Fruit fly (Drosophila melanogaster) whole organism, prepupa: ENCODE results near the gene CG6654.

Source experiments
- Blimp-1 ChIP-seq: fragments of 200-800 bp; sonication (Bioruptor generic); optimal IDR thresholded peaks from 3 replicates; lab custom pipeline; 2017; ENCODE audit warnings: missing biosample characterization, missing genetic modification characterization, mild to moderate bottlenecking, moderate library complexity, missing genetic modification reagents
- CG10631 ChIP-seq: fragments of 200-800 bp; sonication (Bioruptor generic); optimal IDR thresholded peaks from 2 replicates; lab custom pipeline; 2016; ENCODE audit warnings: missing biosample characterization, missing genetic modification characterization
- CG10669 ChIP-seq: fragments of 200-800 bp; sonication (Bioruptor generic); optimal IDR thresholded peaks from 3 replicates; lab custom pipeline; 2018; ENCODE audit warnings: missing biosample characterization, mild to moderate bottlenecking, missing genetic modification characterization, moderate library complexity
- CG11902 ChIP-seq: fragments of 200-800 bp; sonication (Bioruptor generic); optimal IDR thresholded peaks from 3 replicates; lab custom pipeline; 2016; ENCODE audit warnings: missing biosample characterization, missing genetic modification characterization
- CG15336 ChIP-seq: fragments of 200-800 bp; sonication (Bioruptor generic); IDR thresholded peaks from 2 replicates; pipeline ENCODE4 v1.3.6; 2022; ENCODE audit warnings: missing biosample characterization, missing genetic modification characterization
- CG1621 ChIP-seq: fragments of 200-800 bp; sonication (Bioruptor generic); optimal IDR thresholded peaks from 3 replicates; lab custom pipeline; 2018; ENCODE audit warnings: missing biosample characterization, mild to moderate bottlenecking, missing genetic modification characterization
- CG3032 ChIP-seq: fragments of 200-800 bp; optimal IDR thresholded peaks from 2 replicates; lab custom pipeline; 2019; ENCODE audit warnings: missing biosample characterization, mild to moderate bottlenecking, missing genetic modification characterization, moderate library complexity
- CG31627 ChIP-seq: fragments of 200-800 bp; sonication (Bioruptor generic); optimal IDR thresholded peaks from 3 replicates; lab custom pipeline; 2016; ENCODE audit warnings: missing biosample characterization, missing genetic modification characterization
- CG32006 ChIP-seq: fragments of 200-800 bp; sonication (Bioruptor generic); optimal IDR thresholded peaks from 3 replicates; lab custom pipeline; 2017; ENCODE audit warnings: missing biosample characterization, mild to moderate bottlenecking, missing genetic modification characterization
- CG34406 ChIP-seq: fragments of 200-800 bp; sonication (Bioruptor generic); optimal IDR thresholded peaks from 3 replicates; lab custom pipeline; 2016; ENCODE audit warnings: missing biosample characterization, missing genetic modification characterization
- CG4318 ChIP-seq: fragments of 200-800 bp; sonication (Bioruptor generic); optimal IDR thresholded peaks from 3 replicates; lab custom pipeline; 2017; ENCODE audit warnings: missing biosample characterization, mild to moderate bottlenecking, missing genetic modification characterization
- CG6792 ChIP-seq: fragments of 200-800 bp; sonication (Bioruptor generic); optimal IDR thresholded peaks from 3 replicates; lab custom pipeline; 2016; ENCODE audit warnings: missing biosample characterization, missing genetic modification characterization
- CG6808 ChIP-seq: fragments of 200-800 bp; sonication (Bioruptor generic); optimal IDR thresholded peaks from 3 replicates; lab custom pipeline; 2017; ENCODE audit warnings: missing biosample characterization, missing genetic modification characterization, mild to moderate bottlenecking, moderate library complexity, missing genetic modification reagents
- CG8119 ChIP-seq: fragments of 200-800 bp; sonication (Bioruptor generic); IDR thresholded peaks from 3 replicates; pipeline ENCODE4 v1.3.6; 2022; ENCODE audit warnings: missing biosample characterization, missing genetic modification characterization
- CG8632 ChIP-seq: fragments of 200-800 bp; sonication (Bioruptor generic); optimal IDR thresholded peaks from 3 replicates; lab custom pipeline; 2016; ENCODE audit warnings: missing biosample characterization, missing genetic modification characterization
- CG9139 ChIP-seq: fragments of 200-800 bp; sonication (Bioruptor generic); optimal IDR thresholded peaks from 3 replicates; lab custom pipeline; 2017; ENCODE audit warnings: missing biosample characterization, mild to moderate bottlenecking, missing genetic modification characterization
- Eip78C ChIP-seq: fragments of 200-800 bp; sonication (Bioruptor generic); peaks from one replicate; lab custom pipeline; 2016; ENCODE audit warnings: missing biosample characterization, missing genetic modification characterization
- Eip93F ChIP-seq: fragments of 200-800 bp; sonication (Bioruptor generic); optimal IDR thresholded peaks from 2 replicates; lab custom pipeline; 2016; ENCODE audit warnings: missing biosample characterization, mild to moderate bottlenecking, missing genetic modification characterization
- Ets21C ChIP-seq: fragments of 200-800 bp; sonication (Bioruptor generic); optimal IDR thresholded peaks from 3 replicates; lab custom pipeline; 2016; ENCODE audit warnings: missing biosample characterization, missing genetic modification characterization
- Ets96B ChIP-seq: fragments of 200-800 bp; optimal IDR thresholded peaks from 2 replicates; lab custom pipeline; 2019; ENCODE audit warnings: missing biosample characterization, mild to moderate bottlenecking, missing genetic modification characterization, moderate library complexity
- Gug ChIP-seq: fragments of 200-800 bp; sonication (Bioruptor generic); IDR thresholded peaks from 2 replicates; pipeline ENCODE4 v1.3.6; 2022; ENCODE audit warnings: missing biosample characterization, missing genetic modification characterization
- Hr38 ChIP-seq: sonication (Bioruptor generic); optimal IDR thresholded peaks from 2 replicates; lab custom pipeline; 2016; ENCODE audit warnings: missing biosample characterization, missing genetic modification characterization
- Hr39 ChIP-seq: fragments of 200-800 bp; sonication (Bioruptor generic); optimal IDR thresholded peaks from 2 replicates; lab custom pipeline; 2016; ENCODE audit warnings: missing biosample characterization, missing genetic modification characterization
- Hr4 ChIP-seq: fragments of 200-800 bp; sonication (Bioruptor generic); optimal IDR thresholded peaks from 3 replicates; lab custom pipeline; 2016; ENCODE audit warnings: missing biosample characterization, missing genetic modification characterization
- Lpt ChIP-seq: fragments of 200-800 bp; sonication (Bioruptor generic); optimal IDR thresholded peaks from 3 replicates; lab custom pipeline; 2016; ENCODE audit warnings: missing biosample characterization, missing genetic modification characterization
- OdsH ChIP-seq: fragments of 200-800 bp; sonication (Bioruptor generic); optimal IDR thresholded peaks from 3 replicates; lab custom pipeline; 2016; ENCODE audit warnings: missing biosample characterization, missing genetic modification characterization
- Smox ChIP-seq: fragments of 200-800 bp; sonication (Bioruptor generic); optimal IDR thresholded peaks from 3 replicates; lab custom pipeline; 2016; ENCODE audit warnings: missing biosample characterization, missing genetic modification characterization
- Sox102F ChIP-seq: fragments of 200-800 bp; sonication (Bioruptor generic); optimal IDR thresholded peaks from 2 replicates; lab custom pipeline; 2016; ENCODE audit warnings: missing biosample characterization, mild to moderate bottlenecking, missing genetic modification characterization
- Sox14 ChIP-seq: fragments of 200-800 bp; sonication (Bioruptor generic); optimal IDR thresholded peaks from 3 replicates; lab custom pipeline; 2016; ENCODE audit warnings: missing biosample characterization, missing genetic modification characterization
- Sox15 ChIP-seq: fragments of 200-800 bp; sonication (Bioruptor generic); optimal IDR thresholded peaks from 3 replicates; lab custom pipeline; 2016; ENCODE audit warnings: missing biosample characterization, missing genetic modification characterization
- acj6 ChIP-seq: fragments of 200-800 bp; sonication (Bioruptor generic); optimal IDR thresholded peaks from 3 replicates; lab custom pipeline; 2016; ENCODE audit warnings: missing biosample characterization, missing genetic modification characterization
- dac ChIP-seq: fragments of 200-800 bp; sonication (Bioruptor generic); optimal IDR thresholded peaks from 2 replicates; lab custom pipeline; 2017; ENCODE audit warnings: missing biosample characterization, mild to moderate bottlenecking, missing genetic modification characterization
- dsx ChIP-seq: fragments of 200-800 bp; optimal IDR thresholded peaks from 3 replicates; lab custom pipeline; 2019; ENCODE audit warnings: missing biosample characterization, mild to moderate bottlenecking, missing genetic modification characterization, moderate library complexity; ENCODE audit not compliant: poor library complexity, severe bottlenecking
- fd59A ChIP-seq: fragments of 200-800 bp; sonication (Bioruptor generic); optimal IDR thresholded peaks from 2 replicates; lab custom pipeline; 2017; ENCODE audit warnings: missing biosample characterization, mild to moderate bottlenecking, missing genetic modification characterization, missing genetic modification reagents
- lz ChIP-seq: fragments of 200-800 bp; sonication (Bioruptor generic); optimal IDR thresholded peaks from 3 replicates; lab custom pipeline; 2016; ENCODE audit warnings: missing biosample characterization, missing genetic modification characterization
- net ChIP-seq: fragments of 200-800 bp; sonication (Bioruptor generic); optimal IDR thresholded peaks from 3 replicates; lab custom pipeline; 2016; ENCODE audit warnings: missing biosample characterization, missing genetic modification characterization
- pdm3 ChIP-seq: fragments of 200-800 bp; sonication (Bioruptor generic); optimal IDR thresholded peaks from 3 replicates; lab custom pipeline; 2016; ENCODE audit warnings: missing biosample characterization, missing genetic modification characterization
- salr ChIP-seq, 2 experiments: fragments of 200-800 bp; sonication (Bioruptor generic); optimal IDR thresholded peaks; 3 replicates each; lab custom pipeline; 2016 to 2018; ENCODE audit warnings: missing biosample characterization in 2 of 2, missing genetic modification characterization in 2 of 2, mild to moderate bottlenecking in 1 of 2
- ss ChIP-seq, 2 experiments: fragments of 200-800 bp; sonication (Bioruptor generic); optimal IDR thresholded peaks; 2 replicates in 1 of 2; 3 replicates in 1 of 2; lab custom pipeline; 2017 to 2018; ENCODE audit warnings: mild to moderate bottlenecking in 2 of 2, missing biosample characterization in 2 of 2, missing genetic modification characterization in 2 of 2, moderate library complexity in 1 of 2
- topi ChIP-seq: fragments of 200-800 bp; sonication (Bioruptor generic); optimal IDR thresholded peaks from 3 replicates; lab custom pipeline; 2016; ENCODE audit warnings: missing biosample characterization, missing genetic modification characterization
- vri ChIP-seq: fragments of 200-800 bp; sonication (Bioruptor generic); optimal IDR thresholded peaks from 3 replicates; lab custom pipeline; 2016; ENCODE audit warnings: missing biosample characterization, mild to moderate bottlenecking, missing genetic modification characterization

The CG6654 gene

DNA sequence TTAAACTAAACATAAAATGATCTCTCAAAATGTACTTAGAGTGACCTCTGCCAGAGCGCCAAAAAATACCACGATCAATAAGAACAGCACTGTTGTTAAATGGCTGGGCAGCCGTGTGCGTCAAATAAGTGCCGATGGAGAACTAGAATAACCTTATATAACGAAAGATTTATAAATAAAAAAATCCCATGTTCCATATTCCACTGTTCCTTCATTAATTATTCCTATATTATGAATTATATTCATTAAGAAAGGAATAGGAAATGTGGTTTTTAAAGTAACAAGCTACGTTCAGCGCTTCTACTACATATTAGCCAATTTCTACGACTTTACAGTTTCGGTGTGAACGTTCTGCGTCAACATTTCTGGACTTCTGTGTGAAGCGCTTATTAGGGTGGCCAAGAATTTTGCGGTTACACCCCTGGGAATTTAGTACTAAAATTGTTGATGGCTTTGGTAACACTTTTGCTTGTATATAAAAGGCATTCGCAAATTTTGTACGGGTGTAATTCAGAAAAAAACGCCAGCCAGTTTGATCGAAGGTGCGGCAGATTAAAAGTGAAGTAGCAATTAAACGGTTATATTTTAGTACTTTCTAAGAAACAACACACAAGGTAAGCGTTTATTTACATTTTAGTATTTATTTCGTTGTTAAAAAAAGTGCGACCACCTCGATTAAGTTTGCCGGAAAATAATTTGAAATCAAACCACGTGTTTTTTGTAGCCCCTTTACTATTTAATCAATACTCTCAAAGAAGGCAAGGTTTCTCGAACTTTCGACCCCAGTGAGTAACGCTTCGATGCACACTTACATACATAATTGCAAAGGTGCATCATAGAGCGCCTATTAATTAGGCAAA lies 29.0 kb upstream of the CG6654 start, which contains the start of the genes tefu and Hsc70-4 (continued):
- TF ChIP-seq Gug (GFP tag; lab: Robert Waterston, UW) (peak; percentile 72), Ets21C (peak; percentile 81), dac (GFP tag; lab: Kevin White, UChicago) (peak; percentile 33), salr (GFP tag; optimal IDR thresholded peaks at IDR 0.05; lab: Kevin White, UChicago) (peak in 1 of 2 experiments; percentile 60), lz (GFP tag; lab: Kevin White, UChicago) (peak; percentile 74), CG31627 (GFP tag; lab: Kevin White, UChicago) (peak; percentile 87), CG32006 (GFP tag; lab: Kevin White, UChicago) (no peak), vri (GFP tag; lab: Kevin White, UChicago) (no peak), CG8632 (GFP tag; lab: Kevin White, UChicago) (no peak)

DNA sequence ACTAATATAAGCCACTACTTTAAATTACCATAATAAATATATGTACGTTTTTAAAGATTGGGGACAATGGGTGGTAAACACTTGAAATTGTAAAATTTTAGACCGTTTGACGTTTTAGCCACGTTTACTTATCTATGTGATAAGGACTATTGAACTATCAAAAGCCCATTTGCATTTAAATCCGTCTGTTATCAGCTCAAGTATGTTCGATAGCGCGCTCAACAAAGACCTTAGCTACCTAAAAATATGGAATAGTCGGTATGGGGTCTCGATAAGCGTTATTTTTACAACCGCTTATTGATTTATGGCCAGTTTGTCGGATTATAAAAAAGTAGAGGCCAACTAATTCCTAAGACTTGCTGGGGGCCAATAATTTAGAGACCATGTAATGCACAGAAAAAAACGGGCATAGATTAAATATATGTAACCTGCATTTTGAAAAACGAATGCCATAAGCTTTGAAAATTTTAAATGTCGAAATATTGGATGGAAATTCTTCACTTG lies 18.2 kb upstream of the CG6654 start:
- TF ChIP-seq CG34406 (GFP tag; lab: Kevin White, UChicago) (no peak), dsx (GFP tag; lab: Kevin White, UChicago) (no peak), salr (GFP tag; optimal IDR thresholded peaks at IDR 0.05; lab: Kevin White, UChicago) (no peak), CG15336 (GFP tag; lab: Robert Waterston, UW) (no peak), acj6 (GFP tag; lab: Kevin White, UChicago) (no peak), CG6792 (no peak), Hr38 (GFP tag; lab: Kevin White, UChicago) (no peak), CG10669 (no peak), lz (GFP tag; lab: Kevin White, UChicago) (no peak)

DNA sequence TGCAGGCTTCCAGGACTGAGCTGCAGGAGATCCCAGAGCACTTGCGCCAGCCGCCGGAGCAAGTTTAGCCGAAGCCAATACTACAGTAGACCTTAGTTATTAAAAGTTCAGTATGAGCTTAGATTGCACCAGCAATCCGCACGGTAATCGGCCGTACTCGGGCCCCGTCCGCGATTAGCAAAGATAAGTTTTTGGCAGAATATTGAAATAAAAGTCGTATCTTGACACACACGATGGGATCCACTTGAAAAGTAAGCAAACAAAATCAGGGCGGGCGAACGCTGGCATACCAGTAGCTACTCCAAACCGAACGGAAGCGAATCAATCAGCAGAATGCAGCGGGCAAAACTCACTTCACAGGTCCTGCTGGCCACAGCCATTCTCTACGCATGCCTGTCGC lies 16.8 kb upstream of the CG6654 start, which contains the start of gene CG34316:
Gene CG34316, plus strand, starts transcription at position 301 of the 400 bp plus-strand sequence.
- TF ChIP-seq CG8119 (no peak), CG10669 (no peak), CG10631 (GFP tag; lab: Kevin White, UChicago) (no peak), CG4318 (GFP tag; lab: Kevin White, UChicago) (no peak), Sox14 (GFP tag; lab: Kevin White, UChicago) (no peak), net (GFP tag; lab: Kevin White, UChicago) (no peak), CG31627 (GFP tag; lab: Kevin White, UChicago) (no peak), Sox102F (GFP tag; lab: Kevin White, UChicago) (no peak), CG9139 (GFP tag; lab: Kevin White, UChicago) (no peak), ss (GFP tag; optimal IDR thresholded peaks at IDR 0.05; lab: Kevin White, UChicago) (no peak), fd59A (GFP tag; lab: Kevin White, UChicago) (no peak), Lpt (GFP tag; lab: Kevin White, UChicago) (no peak), Eip78C (GFP tag; lab: Kevin White, UChicago) (no peak), Hr39 (GFP tag; lab: Kevin White, UChicago) (no peak), CG1621 (tag; lab: Kevin White, UChicago) (no peak), Ets21C (no peak), Blimp-1 (GFP tag; lab: Kevin White, UChicago) (no peak)

DNA sequence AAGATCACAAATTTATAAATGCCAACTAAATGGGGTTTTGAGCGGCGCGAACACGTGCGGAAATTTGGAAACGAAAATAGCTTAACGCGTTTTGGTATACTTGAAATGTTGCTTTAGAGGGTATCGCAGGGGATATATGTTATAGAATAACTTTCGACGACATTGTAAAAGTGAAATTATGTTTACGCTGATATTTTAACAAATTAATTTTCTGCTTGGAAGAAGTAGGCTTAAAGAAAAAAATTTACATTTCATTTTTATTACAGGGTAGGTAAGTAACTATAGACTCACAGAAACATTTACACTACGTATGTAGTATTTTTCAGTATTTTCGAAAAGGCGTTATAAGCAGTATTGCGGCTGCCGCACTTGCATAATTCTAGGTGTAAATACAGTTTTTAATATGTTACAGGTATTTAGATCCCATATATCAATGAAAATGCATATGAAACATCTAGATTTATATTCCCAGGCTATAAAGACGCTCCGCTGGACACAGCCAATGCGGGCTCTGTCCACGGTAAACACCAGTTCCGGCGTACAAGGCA lies 15.9 kb upstream of the CG6654 start, which contains the start of the genes Art3 and mRpS10:
Gene Art3, minus strand, starts transcription at position 80 of the 548 bp plus-strand sequence.
Gene mRpS10, plus strand, starts transcription at position 337 of the 548 bp plus-strand sequence.
- peak; percentile 100 for TF ChIP-seq topi
- peak; percentile 100 for TF ChIP-seq OdsH (GFP tag; lab: Kevin White, UChicago)
- peak; percentile 100 for TF ChIP-seq Hr4 (GFP tag; lab: Kevin White, UChicago)
- TF ChIP-seq CG32006 (GFP tag; lab: Kevin White, UChicago): peak; percentile 100
- peak; percentile 100 for TF ChIP-seq CG4318 (GFP tag; lab: Kevin White, UChicago)
- peak; percentile 100 for TF ChIP-seq CG3032 (tag; lab: Kevin White, UChicago)
- TF ChIP-seq CG8632 (GFP tag; lab: Kevin White, UChicago): peak; percentile 100
- peak; percentile 100 for TF ChIP-seq pdm3 (GFP tag; lab: Kevin White, UChicago)
- TF ChIP-seq lz (GFP tag; lab: Kevin White, UChicago): peak; percentile 100
- peak; percentile 100 for TF ChIP-seq Lpt (GFP tag; lab: Kevin White, UChicago)
- TF ChIP-seq CG8119: peak; percentile 100
- TF ChIP-seq Smox: peak; percentile 100
- peak; percentile 100 for TF ChIP-seq Ets96B (tag; lab: Kevin White, UChicago)
- TF ChIP-seq dsx (GFP tag; lab: Kevin White, UChicago): peak; percentile 99
- peak; percentile 98 for TF ChIP-seq Eip93F
- TF ChIP-seq CG31627 (GFP tag; lab: Kevin White, UChicago): peak; percentile 100
- peak; percentile 99 for TF ChIP-seq CG6808
- peak; percentile 100 for TF ChIP-seq Sox14 (GFP tag; lab: Kevin White, UChicago)
- peak; percentile 100 for TF ChIP-seq Sox15 (GFP tag; lab: Kevin White, UChicago)
- peak; percentile 100 for TF ChIP-seq CG11902
